Worm (Caenorhabditis elegans): ENCODE results near the gene ttr-26.
A peak's percentile ranks its signal among the peaks of the same experiment; 100 is the strongest.

ttr-26 gene

ce11 chrV:18533606-18534005, 26.5 kb downstream of the ttr-26 start, which contains the start of gene ints-5 (continued):
- no peak for TF ChIP-seq ceh-88 (GFP tag; IDR thresholded peaks at IDR 0.05)

ce11 chrV:18524460-18524859, 35.6 kb downstream of the ttr-26 start, which contains the start of gene hmit-1.2:
Gene hmit-1.2 (plus strand): TSS chrV:18524760.
- TF ChIP-seq hlh-17 (GFP tag; optimal IDR thresholded peaks at IDR 0.05; ENCODE audit: borderline replicate concordance), result no peak
- no peak for TF ChIP-seq zip-4 (GFP tag; optimal IDR thresholded peaks at IDR 0.05)
- no peak for TF ChIP-seq nhr-77 (tag; optimal IDR thresholded peaks at IDR 0.05)
- no peak for TF ChIP-seq irx-1 (tag; optimal IDR thresholded peaks at IDR 0.05)
- TF ChIP-seq blmp-1 (tag; optimal IDR thresholded peaks at IDR 0.05), result no peak
- TF ChIP-seq efl-3 (GFP tag; optimal IDR thresholded peaks at IDR 0.05), result no peak
- no peak for TF ChIP-seq pag-3 (tag; optimal IDR thresholded peaks at IDR 0.05; ENCODE audit: borderline replicate concordance, insufficient read depth)
- no peak for TF ChIP-seq efl-1 (optimal IDR thresholded peaks at IDR 0.05)
- no peak for TF ChIP-seq efl-1 (GFP tag; optimal IDR thresholded peaks at IDR 0.05 in 1 of 2)
- TF ChIP-seq nhr-20 (tag; optimal IDR thresholded peaks at IDR 0.05), result no peak
- no peak for TF ChIP-seq nhr-28 (tag; optimal IDR thresholded peaks at IDR 0.05)

- TF ChIP-seq elt-2 (tag; optimal IDR thresholded peaks at IDR 0.05) (peak; percentile 95), ets-5 (GFP tag; IDR thresholded peaks at IDR 0.05) (no peak), efl-1 (optimal IDR thresholded peaks at IDR 0.05) (no peak), efl-1 (GFP tag; optimal IDR thresholded peaks at IDR 0.05 in 1 of 2) (peak in 1 of 2 experiments; percentile 84), lin-35 (GFP tag; optimal IDR thresholded peaks at IDR 0.05) (peak in 1 of 2 experiments; percentile 11), sup-37 (GFP tag; optimal IDR thresholded peaks at IDR 0.05) (no peak), efl-3 (GFP tag; optimal IDR thresholded peaks at IDR 0.05) (no peak), pax-3 (tag; optimal IDR thresholded peaks at IDR 0.05) (no peak), nhr-20 (tag; optimal IDR thresholded peaks at IDR 0.05) (no peak), tlp-1 (tag; optimal IDR thresholded peaks at IDR 0.05) (peak; percentile 34), vab-15 (tag; optimal IDR thresholded peaks at IDR 0.05) (no peak)
Observed at ce11 chrV:18516496-18516895, 43.6 kb downstream of the ttr-26 start, which contains the start of gene hmit-1.1. Gene hmit-1.1 (plus strand): TSS chrV:18516789.

ce11 chrV:18511847-18512246, 48.2 kb downstream of the ttr-26 start:
- no peak for TF ChIP-seq lin-39 (tag; optimal IDR thresholded peaks at IDR 0.05)
- no peak for TF ChIP-seq tlp-1 (tag; optimal IDR thresholded peaks at IDR 0.05)
- no peak for TF ChIP-seq jun-1 (tag; optimal IDR thresholded peaks at IDR 0.05)
- TF ChIP-seq efl-1 (optimal IDR thresholded peaks at IDR 0.05), result no peak
- TF ChIP-seq efl-1 (GFP tag; optimal IDR thresholded peaks at IDR 0.05 in 1 of 2), result peak in 1 of 2 experiments; percentile 69

Measured in whole organism, L1 larva.